Fruit fly (Drosophila melanogaster) whole organism, adult: ENCODE data around the gene CG11155.

Source experiments
- CG33017 ChIP-seq: fragments of 200-800 bp; sonication (Bioruptor generic); optimal IDR thresholded peaks from 2 replicates; lab custom pipeline; 2018; ENCODE audit warnings: missing biosample characterization, mild to moderate bottlenecking, missing genetic modification characterization, moderate library complexity
- Clk ChIP-seq: fragments of 200-800 bp; sonication (Bioruptor generic); optimal IDR thresholded peaks from 2 replicates; lab custom pipeline; 2017; ENCODE audit warnings: missing biosample characterization, missing genetic modification characterization
- kay ChIP-seq: fragments of 200-800 bp; sonication (Bioruptor generic); peaks from one replicate; lab custom pipeline; 2016; ENCODE audit warnings: missing biosample characterization, missing genetic modification characterization, borderline replicate concordance
- pad ChIP-seq: fragments of 200-800 bp; sonication (Bioruptor generic); optimal IDR thresholded peaks from 3 replicates; lab custom pipeline; 2017; ENCODE audit warnings: missing biosample characterization, missing genetic modification characterization, mild to moderate bottlenecking, moderate library complexity, missing genetic modification reagents
- tj ChIP-seq: fragments of 200-800 bp; sonication (Bioruptor generic); optimal IDR thresholded peaks from 3 replicates; lab custom pipeline; 2017; ENCODE audit warnings: missing biosample characterization, mild to moderate bottlenecking, missing genetic modification characterization, moderate library complexity

DNA sequence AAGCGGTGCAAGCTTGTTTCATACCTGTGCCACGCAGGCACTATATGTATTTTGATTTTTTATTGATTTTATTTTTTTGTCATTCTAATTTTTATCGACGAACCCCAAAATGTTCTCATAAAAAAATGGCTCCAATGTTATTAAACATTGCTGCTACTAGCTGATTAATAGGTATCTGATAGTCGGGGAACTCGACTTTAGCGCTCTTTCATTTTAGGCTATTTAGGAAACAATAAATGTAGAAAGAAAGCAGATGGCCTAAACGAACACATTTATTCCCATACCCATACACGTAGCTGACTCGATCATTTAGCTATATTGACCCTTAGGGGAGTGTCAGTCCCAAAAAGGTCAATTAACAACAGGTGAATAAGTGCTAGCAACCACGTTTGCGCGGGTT lies 36.1 kb upstream of the CG11155 start:
- TF ChIP-seq CG33017 (tag; lab: Kevin White, UChicago), result no peak
- TF ChIP-seq pad (GFP tag; lab: Kevin White, UChicago), result no peak
- no peak for TF ChIP-seq tj (GFP tag; lab: Kevin White, UChicago)
- TF ChIP-seq kay (GFP tag; lab: Kevin White, UChicago), result no peak
- TF ChIP-seq Clk (GFP tag; lab: Kevin White, UChicago), result no peak
